Worm (Caenorhabditis elegans) whole organism, L4/young adult: ENCODE data around the gene fbxb-5.

Experiments
- dao-5 ChIP-seq: sonication (generic microtip); optimal IDR thresholded peaks from 2 replicates; lab custom pipeline; 2016; ENCODE audit warnings: missing genotype, missing genetic modification characterization, moderate library complexity, missing compliant biosample characterization
- him-1 ChIP-seq: sonication (generic microtip); optimal IDR thresholded peaks from 2 replicates; lab custom pipeline; 2016; ENCODE audit warnings: missing genotype, missing genetic modification reagents, missing genetic modification characterization, missing compliant biosample characterization

ce11 chrII:1750413-1750812 is 28.1 kb upstream of the fbxb-5 start, which contains the start of the genes F36H5.13 and F36H5.8:
- no peak for TF ChIP-seq dao-5 (tag; lab: Kevin White, UChicago)
- TF ChIP-seq him-1 (tag; lab: Kevin White, UChicago) = no peak
